Worm (Caenorhabditis elegans) whole organism, L4/young adult: ENCODE results near the gene srz-99.

ENCODE experiments used
- W03F9.2 ChIP-seq: fragments of 150-350 bp; optimal IDR thresholded peaks from 2 replicates; lab custom pipeline; 2014; ENCODE audit warnings: missing biosample characterization, missing genetic modification characterization
- dao-5 ChIP-seq: sonication (generic microtip); optimal IDR thresholded peaks from 2 replicates; lab custom pipeline; 2016; ENCODE audit warnings: missing genotype, missing genetic modification characterization, moderate library complexity, missing compliant biosample characterization
- him-1 ChIP-seq: sonication (generic microtip); optimal IDR thresholded peaks from 2 replicates; lab custom pipeline; 2016; ENCODE audit warnings: missing genotype, missing genetic modification reagents, missing genetic modification characterization, missing compliant biosample characterization

- no peak for TF ChIP-seq him-1
- TF ChIP-seq dao-5 (tag; lab: Kevin White, UChicago): no peak
- no peak for TF ChIP-seq W03F9.2 (tag; lab: Kevin White, UChicago)
Observed at ce11 chrV:16685725-16686124, 44.3 kb upstream of the srz-99 start, which contains the start of gene srw-43.
